Fruit fly (Drosophila melanogaster): Measurements from ENCODE around the gene Coq6.

- TF ChIP-seq dsf (GFP tag; optimal IDR thresholded peaks at IDR 0.05; ENCODE audit: borderline replicate concordance) = no peak
- TF ChIP-seq Dfd (GFP tag; optimal IDR thresholded peaks at IDR 0.05) = no peak
Measured at dm6 chr2L:5502868-5503267, 29.2 kb downstream of the Coq6 start.

All from whole organism, wandering third instar larva.